Worm (Caenorhabditis elegans) whole organism, dauer: ENCODE measurements around the gene Y38H6C.15.
"Not testable (repeated sequence)": the region's sequence is repeated elsewhere in the genome, so short reads cannot be mapped to it uniquely, and the experiment has no call there.

Source experiments
- unc-62 ChIP-seq: sonication (generic microtip); optimal IDR thresholded peaks from 2 replicates; lab custom pipeline; 2017; ENCODE audit warnings: missing biosample characterization, missing genetic modification reagents, missing genetic modification characterization

Y38H6C.15 gene

ce11 chrV:20536208-20536607 lies at the start of gene Y38H6C.15:
Gene Y38H6C.15 (minus strand): TSS chrV:20536308.
- no peak for TF ChIP-seq unc-62 (GFP tag; lab: Kevin White, UChicago)

- TF ChIP-seq unc-62 (GFP tag; lab: Kevin White, UChicago), result no peak
Measured at ce11 chrV:20580511-20581040, 44.5 kb upstream of the Y38H6C.15 start, which contains the start of gene F26F2.7. Gene F26F2.7 (plus strand): TSS chrV:20580990.

- TF ChIP-seq unc-62 (GFP tag; lab: Kevin White, UChicago), result no peak
Measured at ce11 chrV:20579534-20579933, 43.4 kb upstream of the Y38H6C.15 start, which contains the start of gene F26F2.8. Gene F26F2.8 (plus strand): TSS chrV:20579546.

- TF ChIP-seq unc-62 (GFP tag; lab: Kevin White, UChicago), result no peak
Measured at ce11 chrV:20574872-20575271, 38.8 kb upstream of the Y38H6C.15 start.

- no peak for TF ChIP-seq unc-62 (GFP tag; lab: Kevin White, UChicago)
Measured at ce11 chrV:20574314-20574713, 38.2 kb upstream of the Y38H6C.15 start, which contains the start of gene clec-263. Gene clec-263 (plus strand): TSS chrV:20574614.

- TF ChIP-seq unc-62 (GFP tag; lab: Kevin White, UChicago), result no peak
Measured at ce11 chrV:20573392-20573791, 37.3 kb upstream of the Y38H6C.15 start, which contains the start of gene F26F2.5. Gene F26F2.5 (plus strand): TSS chrV:20573692.

ce11 chrV:20568995-20569394 lies 32.9 kb upstream of the Y38H6C.15 start, which contains the start of gene F26F2.4:
Gene F26F2.4 (plus strand): TSS chrV:20569295.
- TF ChIP-seq unc-62 (GFP tag; lab: Kevin White, UChicago), result not testable (repeated sequence)

- TF ChIP-seq unc-62 (GFP tag; lab: Kevin White, UChicago), result no peak
Measured at ce11 chrV:20566454-20566853, 30.3 kb upstream of the Y38H6C.15 start, which contains the start of gene F26F2.3. Gene F26F2.3 (minus strand): TSS chrV:20566554.

ce11 chrV:20564054-20564453 lies 27.9 kb upstream of the Y38H6C.15 start, which contains the start of gene F26F2.13:
Gene F26F2.13 (plus strand): TSS chrV:20564354.
- TF ChIP-seq unc-62 (GFP tag; lab: Kevin White, UChicago), result not testable (repeated sequence)

- TF ChIP-seq unc-62 (GFP tag; lab: Kevin White, UChicago), result no peak
Measured at ce11 chrV:20561795-20562194, 25.7 kb upstream of the Y38H6C.15 start, which contains the start of gene F26F2.1. Gene F26F2.1 (minus strand): TSS chrV:20561895.

- TF ChIP-seq unc-62 (GFP tag; lab: Kevin White, UChicago), result no peak
Measured at ce11 chrV:20558270-20558669, 22.2 kb upstream of the Y38H6C.15 start, which contains the start of gene abf-4. Gene abf-4 (minus strand): TSS chrV:20558370.

- no peak for TF ChIP-seq unc-62 (GFP tag; lab: Kevin White, UChicago)
Measured at ce11 chrV:20556260-20556659, 20.2 kb upstream of the Y38H6C.15 start, which contains the start of gene Y38H6C.23. Gene Y38H6C.23 (minus strand): TSS chrV:20556360.

ce11 chrV:20555120-20555519 lies 19.0 kb upstream of the Y38H6C.15 start, which contains the start of gene Y38H6C.21:
Gene Y38H6C.21 (minus strand): TSS chrV:20555267.
- TF ChIP-seq unc-62 (GFP tag; lab: Kevin White, UChicago), result no peak

ce11 chrV:20552971-20553370 lies 16.9 kb upstream of the Y38H6C.15 start, which contains the start of gene vmo-1:
Gene vmo-1 (minus strand): TSS chrV:20553071.
- TF ChIP-seq unc-62 (GFP tag; lab: Kevin White, UChicago), result no peak

ce11 chrV:20551096-20551495 lies 15.0 kb upstream of the Y38H6C.15 start, which contains the start of gene Y38H6C.20:
Gene Y38H6C.20 (minus strand): TSS chrV:20551196.
- no peak for TF ChIP-seq unc-62 (GFP tag; lab: Kevin White, UChicago)

ce11 chrV:20547048-20547447 lies 10.9 kb upstream of the Y38H6C.15 start, which contains the start of gene Y38H6C.18:
Gene Y38H6C.18 (minus strand): TSS chrV:20547148.
- no peak for TF ChIP-seq unc-62 (GFP tag; lab: Kevin White, UChicago)
